Fruit fly (Drosophila melanogaster) whole organism, embryonic: Measurements from ENCODE around the gene CG15480.

Experiments used
- Awh ChIP-seq: fragments of 200-800 bp; sonication (Bioruptor generic); IDR thresholded peaks from 2 replicates; pipeline ENCODE4, ENCODE4 v1.3.6; 2022; ENCODE audit warnings: missing biosample characterization, missing genetic modification characterization
- Blimp-1 ChIP-seq: fragments of 200-800 bp; sonication (Bioruptor generic); optimal IDR thresholded peaks from 3 replicates; lab custom pipeline; 2018; ENCODE audit warnings: missing biosample characterization, missing genetic modification characterization, mild to moderate bottlenecking, moderate library complexity, missing genetic modification reagents
- BtbVII ChIP-seq: fragments of 200-800 bp; sonication (Bioruptor generic); optimal IDR thresholded peaks from 3 replicates; lab custom pipeline; 2017; ENCODE audit warnings: missing biosample characterization, mild to moderate bottlenecking, missing genetic modification characterization
- CG10209 ChIP-seq: fragments of 200-800 bp; sonication (Bioruptor generic); optimal IDR thresholded peaks from 3 replicates; lab custom pipeline; 2017; ENCODE audit warnings: missing biosample characterization, mild to moderate bottlenecking, missing genetic modification characterization, missing genetic modification reagents
- CG12071 ChIP-seq: fragments of 200-800 bp; sonication (Bioruptor generic); optimal IDR thresholded peaks from 3 replicates; lab custom pipeline; 2018; ENCODE audit warnings: missing biosample characterization, mild to moderate bottlenecking, missing genetic modification characterization
- CG12299 ChIP-seq: fragments of 200-800 bp; sonication (Bioruptor generic); optimal IDR thresholded peaks from 2 replicates; lab custom pipeline; 2018; ENCODE audit warnings: missing biosample characterization, mild to moderate bottlenecking, missing genetic modification characterization
- CG12769 ChIP-seq: fragments of 200-800 bp; sonication (Bioruptor generic); optimal IDR thresholded peaks from 2 replicates; lab custom pipeline; 2019; ENCODE audit warnings: missing biosample characterization, mild to moderate bottlenecking, missing genetic modification characterization, moderate library complexity
- CG13775 ChIP-seq: fragments of 200-800 bp; sonication (Bioruptor generic); optimal IDR thresholded peaks from 3 replicates; lab custom pipeline; 2017; ENCODE audit warnings: missing biosample characterization, mild to moderate bottlenecking, missing genetic modification characterization
- CG14860 ChIP-seq: fragments of 200-800 bp; sonication (Bioruptor generic); IDR thresholded peaks from 3 replicates; pipeline ENCODE4 v1.3.6; 2022; ENCODE audit warnings: missing biosample characterization, missing genetic modification characterization; ENCODE audit not compliant: partially characterized antibody
- CG16813 ChIP-seq: fragments of 200-800 bp; sonication (Bioruptor generic); IDR thresholded peaks from 3 replicates; pipeline ENCODE4 v1.3.6; 2022; ENCODE audit warnings: missing biosample characterization, missing genetic modification characterization; ENCODE audit not compliant: partially characterized antibody
- CG16815 ChIP-seq: fragments of 200-800 bp; sonication (Bioruptor generic); optimal IDR thresholded peaks from 3 replicates; lab custom pipeline; 2017; ENCODE audit warnings: missing biosample characterization, mild to moderate bottlenecking, missing genetic modification characterization
- CG17328 ChIP-seq: fragments of 200-800 bp; sonication (Bioruptor generic); IDR thresholded peaks from 2 replicates; pipeline ENCODE4 v1.3.6; 2022; ENCODE audit warnings: missing biosample characterization, missing genetic modification characterization
- CG17612 ChIP-seq: fragments of 200-800 bp; sonication (Bioruptor generic); IDR thresholded peaks from 2 replicates; pipeline ENCODE4 v1.3.6; 2022; ENCODE audit warnings: missing biosample characterization, missing genetic modification characterization
- CG3065 ChIP-seq: fragments of 200-800 bp; sonication (Bioruptor generic); optimal IDR thresholded peaks from 2 replicates; lab custom pipeline; 2016; ENCODE audit warnings: missing biosample characterization, missing genetic modification characterization
- CG31388 ChIP-seq: fragments of 200-800 bp; sonication (Bioruptor generic); optimal IDR thresholded peaks from 2 replicates; lab custom pipeline; 2016; ENCODE audit warnings: missing biosample characterization, missing genetic modification characterization
- CG34422 ChIP-seq: fragments of 200-800 bp; sonication (Bioruptor generic); IDR thresholded peaks from 3 replicates; pipeline ENCODE4 v1.3.6; 2022; ENCODE audit warnings: missing biosample characterization, missing genetic modification characterization
- CG3847 ChIP-seq: fragments of 200-800 bp; sonication (Bioruptor generic); IDR thresholded peaks from 2 replicates; pipeline ENCODE4 v1.3.6; 2022; ENCODE audit warnings: missing biosample characterization, missing genetic modification characterization
- CG42726 ChIP-seq: fragments of 200-800 bp; sonication (Bioruptor generic); IDR thresholded peaks from 2 replicates; pipeline ENCODE4 v1.3.6; 2022; ENCODE audit warnings: missing biosample characterization, missing genetic modification characterization; ENCODE audit not compliant: partially characterized antibody
- CG4424 ChIP-seq: fragments of 200-800 bp; sonication (Bioruptor generic); optimal IDR thresholded peaks from 3 replicates; lab custom pipeline; 2016; ENCODE audit warnings: missing biosample characterization, missing genetic modification characterization
- CG7271 ChIP-seq: fragments of 200-800 bp; sonication (Bioruptor generic); optimal IDR thresholded peaks from 2 replicates; lab custom pipeline; 2018; ENCODE audit warnings: missing biosample characterization, mild to moderate bottlenecking, missing genetic modification characterization, moderate library complexity
- CG7556 ChIP-seq: fragments of 200-800 bp; sonication (Bioruptor generic); optimal IDR thresholded peaks from 2 replicates; lab custom pipeline; 2017; ENCODE audit warnings: missing biosample characterization, mild to moderate bottlenecking, missing genetic modification characterization
- CG7839 ChIP-seq: fragments of 200-800 bp; sonication (Bioruptor generic); optimal IDR thresholded peaks from 3 replicates; lab custom pipeline; 2018; ENCODE audit warnings: missing biosample characterization, mild to moderate bottlenecking, missing genetic modification characterization, moderate library complexity
- CHES-1-like ChIP-seq: fragments of 200-800 bp; sonication (Bioruptor generic); optimal IDR thresholded peaks from 2 replicates; lab custom pipeline; 2016; ENCODE audit warnings: missing biosample characterization, missing genetic modification characterization
- Drgx ChIP-seq: fragments of 200-800 bp; sonication (Bioruptor generic); IDR thresholded peaks from 2 replicates; pipeline ENCODE4 v1.3.6; 2022; ENCODE audit warnings: missing biosample characterization, missing genetic modification characterization
- ERR ChIP-seq: fragments of 200-800 bp; sonication (Bioruptor generic); optimal IDR thresholded peaks from 2 replicates; lab custom pipeline; 2016; ENCODE audit warnings: missing biosample characterization, missing genetic modification characterization
- Ets65A ChIP-seq: fragments of 200-800 bp; sonication (Bioruptor generic); peaks from one replicate; lab custom pipeline; 2016; ENCODE audit warnings: missing biosample characterization, missing genetic modification characterization
- Hr3 ChIP-seq: fragments of 200-800 bp; sonication (Bioruptor generic); optimal IDR thresholded peaks from 3 replicates; lab custom pipeline; 2016; ENCODE audit warnings: missing biosample characterization, missing genetic modification characterization
- Jarid2 ChIP-seq: fragments of 200-800 bp; sonication (Bioruptor generic); optimal IDR thresholded peaks from 3 replicates; lab custom pipeline; 2017; ENCODE audit warnings: mild to moderate bottlenecking, missing biosample characterization, missing genetic modification reagents, missing genetic modification characterization
- Lpt ChIP-seq: fragments of >200 bp; optimal IDR thresholded peaks from 2 replicates; lab custom pipeline; 2018; ENCODE audit warnings: missing biosample characterization, missing genetic modification characterization
- Mes4 ChIP-seq: fragments of 200-800 bp; sonication (Bioruptor generic); optimal IDR thresholded peaks from 2 replicates; lab custom pipeline; 2016; ENCODE audit warnings: missing biosample characterization, missing genetic modification characterization
- Vsx1 ChIP-seq: fragments of 200-800 bp; sonication (Bioruptor generic); optimal IDR thresholded peaks from 2 replicates; lab custom pipeline; 2017; ENCODE audit warnings: missing biosample characterization, mild to moderate bottlenecking, missing genetic modification characterization, missing genetic modification reagents
- ac ChIP-seq: fragments of 200-800 bp; sonication (Bioruptor generic); optimal IDR thresholded peaks from 3 replicates; lab custom pipeline; 2017; ENCODE audit warnings: missing biosample characterization, mild to moderate bottlenecking, missing genetic modification characterization
- cas ChIP-seq: fragments of 200-800 bp; sonication (Bioruptor generic); IDR thresholded peaks from 2 replicates; pipeline ENCODE4 v1.3.6; 2022; ENCODE audit warnings: missing biosample characterization, missing genetic modification characterization
- cato ChIP-seq: fragments of 200-800 bp; sonication (Bioruptor generic); optimal IDR thresholded peaks from 2 replicates; lab custom pipeline; 2016; ENCODE audit warnings: missing biosample characterization, missing genetic modification characterization, borderline replicate concordance
- dan ChIP-seq: fragments of 200-800 bp; sonication (Bioruptor generic); IDR thresholded peaks from 2 replicates; pipeline ENCODE4 v1.3.6; 2022; ENCODE audit warnings: missing biosample characterization, missing genetic modification characterization
- disco-r ChIP-seq: fragments of 200-800 bp; sonication (Bioruptor generic); optimal IDR thresholded peaks from 2 replicates; lab custom pipeline; 2016; ENCODE audit warnings: missing biosample characterization, missing genetic modification characterization
- dysf ChIP-seq: fragments of 200-800 bp; sonication (Bioruptor generic); IDR thresholded peaks from 3 replicates; pipeline ENCODE4 v1.3.6; 2022; ENCODE audit warnings: missing biosample characterization, missing genetic modification characterization
- gce ChIP-seq: fragments of 200-800 bp; sonication (Bioruptor generic); IDR thresholded peaks from 3 replicates; pipeline ENCODE4 v1.3.6; 2022; ENCODE audit warnings: missing biosample characterization, missing genetic modification characterization
- gro ChIP-seq: fragments of 200-800 bp; sonication (Bioruptor generic); optimal IDR thresholded peaks from 2 replicates; lab custom pipeline; 2016; ENCODE audit warnings: missing biosample characterization, missing genetic modification characterization
- h ChIP-seq: fragments of >200 bp; optimal IDR thresholded peaks from 2 replicates; lab custom pipeline; 2017
- lmd ChIP-seq: fragments of 200-800 bp; sonication (Bioruptor generic); IDR thresholded peaks from 2 replicates; pipeline ENCODE4 v1.3.6; 2022; ENCODE audit warnings: missing biosample characterization, missing genetic modification characterization
- org-1 ChIP-seq: fragments of 200-800 bp; sonication (Bioruptor generic); optimal IDR thresholded peaks from 2 replicates; lab custom pipeline; 2017; ENCODE audit warnings: missing biosample characterization, missing genetic modification characterization
- prd ChIP-seq, 3 experiments: fragments of >200 bp in 2 of 3; fragments of 200-800 bp in 1 of 3; sonication (Bioruptor generic) in 1 of 3; optimal IDR thresholded peaks in 2 of 3; IDR thresholded peaks in 1 of 3; 2 replicates in 2 of 3; 3 replicates in 1 of 3; pipeline versions ENCODE4 v1.3.6 to Lab custom; 2017 to 2022; ENCODE audit warnings: missing biosample characterization in 1 of 3, missing genetic modification characterization in 1 of 3
- sima ChIP-seq: fragments of 200-800 bp; sonication (Bioruptor generic); optimal IDR thresholded peaks from 2 replicates; lab custom pipeline; 2016; ENCODE audit warnings: missing biosample characterization, missing genetic modification characterization
- tll ChIP-seq, 2 experiments: fragments of 200-800 bp in 1 of 2; fragments of >200 bp in 1 of 2; sonication (Bioruptor generic) in 1 of 2; optimal IDR thresholded peaks; 2 replicates each; lab custom pipeline; 2017 to 2019; ENCODE audit warnings: missing biosample characterization in 2 of 2, missing genetic modification characterization in 2 of 2, mild to moderate bottlenecking in 1 of 2, moderate library complexity in 1 of 2
- twi ChIP-seq: fragments of 200-800 bp; optimal IDR thresholded peaks from 2 replicates; lab custom pipeline; 2019; ENCODE audit warnings: missing biosample characterization, mild to moderate bottlenecking, missing genetic modification characterization, moderate library complexity
- wor ChIP-seq: fragments of 200-800 bp; sonication (Bioruptor generic); IDR thresholded peaks from 2 replicates; pipeline ENCODE4 v1.3.6; 2022; ENCODE audit warnings: missing biosample characterization, missing genetic modification characterization

Gene CG15480

dm6 chr2L:13191894-13192293, 33.2 kb downstream of the CG15480 start, which contains the start of the genes CG16974 and Edem2 (continued):
- TF ChIP-seq CG13775 = peak; percentile 79
- peak; percentile 84 for TF ChIP-seq CG34422
- TF ChIP-seq dysf = peak; percentile 66; the same call in 1 of the 3 replicates
- TF ChIP-seq CHES-1-like (GFP tag; lab: Kevin White, UChicago) = no peak
- no peak for TF ChIP-seq cas
- peak; percentile 55 for TF ChIP-seq Awh (GFP tag; lab: Robert Waterston, UW)
- no peak for TF ChIP-seq h (lab: Kevin White, UChicago)
- TF ChIP-seq CG16813 = no peak
- peak; percentile 84 for TF ChIP-seq CG3847 (GFP tag; lab: Robert Waterston, UW)
- no peak for TF ChIP-seq sima (GFP tag; lab: Kevin White, UChicago)
- no peak for TF ChIP-seq Vsx1 (GFP tag; lab: Kevin White, UChicago)
- peak; percentile 74 for TF ChIP-seq lmd (GFP tag; lab: Robert Waterston, UW)
- no peak for TF ChIP-seq disco-r
- TF ChIP-seq CG16815 (GFP tag; lab: Kevin White, UChicago) = peak; percentile 57
- TF ChIP-seq Jarid2 (GFP tag; lab: Kevin White, UChicago) = no peak
- no peak for TF ChIP-seq ERR (GFP tag; lab: Kevin White, UChicago)
- TF ChIP-seq CG7271 (tag; lab: Kevin White, UChicago) = peak; percentile 87
- no peak for TF ChIP-seq Lpt (GFP tag; lab: Kevin White, UChicago)
- peak; percentile 53 for TF ChIP-seq CG3065 (GFP tag; lab: Kevin White, UChicago)
- no peak for TF ChIP-seq org-1 (GFP tag; lab: Kevin White, UChicago)
- no peak for TF ChIP-seq gce
- no peak for TF ChIP-seq Blimp-1 (GFP tag; lab: Kevin White, UChicago)
- peak; percentile 33 for TF ChIP-seq CG31388 (GFP tag; lab: Kevin White, UChicago)
- no peak for TF ChIP-seq CG14860
- TF ChIP-seq CG17612 (GFP tag; lab: Robert Waterston, UW) = no peak
- peak; percentile 78 for TF ChIP-seq Hr3 (GFP tag; lab: Kevin White, UChicago)
- TF ChIP-seq gro (GFP tag; lab: Kevin White, UChicago) = no peak
- peak; percentile 26 for TF ChIP-seq cato (GFP tag; lab: Kevin White, UChicago)
- no peak for TF ChIP-seq Mes4 (GFP tag; lab: Kevin White, UChicago)
- TF ChIP-seq prd (optimal IDR thresholded peaks at IDR 0.05; lab: Kevin White, UChicago) = no peak
- TF ChIP-seq prd (GFP tag; IDR thresholded peaks at IDR 0.05; lab: Robert Waterston, UW) = peak; percentile 90
- TF ChIP-seq CG7839 (tag; lab: Kevin White, UChicago) = no peak
- TF ChIP-seq Drgx (GFP tag; lab: Robert Waterston, UW) = no peak
- TF ChIP-seq BtbVII (GFP tag; lab: Kevin White, UChicago) = no peak
- TF ChIP-seq CG7556 (GFP tag; lab: Kevin White, UChicago) = no peak
- no peak for TF ChIP-seq CG4424 (GFP tag; lab: Kevin White, UChicago)
- no peak for TF ChIP-seq CG12769 (tag; lab: Kevin White, UChicago)
- no peak for TF ChIP-seq dan
- TF ChIP-seq CG17328 (GFP tag; lab: Robert Waterston, UW) = peak; percentile 70
- TF ChIP-seq wor (GFP tag; lab: Robert Waterston, UW) = peak; percentile 20; the same call in 1 of the 2 replicates
- TF ChIP-seq CG42726 = no peak
- no peak for TF ChIP-seq ac
- TF ChIP-seq twi (tag; lab: Kevin White, UChicago) = no peak
- peak; percentile 69 for TF ChIP-seq CG12299
- TF ChIP-seq Ets65A (GFP tag; lab: Kevin White, UChicago) = peak; percentile 91
- no peak for TF ChIP-seq tll (GFP tag; optimal IDR thresholded peaks at IDR 0.05; lab: Kevin White, UChicago)
- TF ChIP-seq CG10209 (GFP tag; lab: Kevin White, UChicago) = no peak
- TF ChIP-seq CG12071 (GFP tag; lab: Kevin White, UChicago) = no peak
